Fruit fly (Drosophila melanogaster): ENCODE measurements around the gene mRpL1.

The mRpL1 gene

dm6 chr3R:8264302-8265080, 36.7 kb upstream of the mRpL1 start, which contains the start of the genes RPA1 and Mcm2 (continued):
- TF ChIP-seq Mrtf (GFP tag; IDR thresholded peaks at IDR 0.05) (peak; percentile 75; the same call in 1 of the 3 replicates), CG7928 (GFP tag; optimal IDR thresholded peaks at IDR 0.05) (peak; percentile 93)

dm6 chr3R:8269740-8270139, 31.5 kb upstream of the mRpL1 start, which contains the start of gene CG9630:
Gene CG9630, minus strand, starts transcription at chr3R:8269896.
- TF ChIP-seq CG14860 (GFP tag; IDR thresholded peaks at IDR 0.05; ENCODE audit: partially characterized antibody) (no peak), CG7357 (GFP tag; IDR thresholded peaks at IDR 0.05) (no peak), Optix (GFP tag; IDR thresholded peaks at IDR 0.05) (no peak), CG4617 (GFP tag; optimal IDR thresholded peaks at IDR 0.05; ENCODE audit: borderline replicate concordance) (peak; percentile 61), CG16813 (GFP tag; IDR thresholded peaks at IDR 0.05; ENCODE audit: partially characterized antibody) (peak; percentile 59; the same call in 1 of the 3 replicates), MESR4 (GFP tag; optimal IDR thresholded peaks at IDR 0.05) (peak; percentile 77), Doc3 (GFP tag; IDR thresholded peaks at IDR 0.05; ENCODE audit: partially characterized antibody) (peak; percentile 48; the same call in 2 of the 3 replicates), oc (tag; optimal IDR thresholded peaks at IDR 0.05) (peak; percentile 51), ewg (GFP tag; optimal IDR thresholded peaks at IDR 0.05) (peak; percentile 1), sna (GFP tag; IDR thresholded peaks at IDR 0.05; ENCODE audit: partially characterized antibody) (peak; percentile 71; the same call in 1 of the 2 replicates), HmgD (GFP tag; optimal IDR thresholded peaks at IDR 0.05) (peak; percentile 73), so (GFP tag; IDR thresholded peaks at IDR 0.05) (no peak), E2f1 (GFP tag; IDR thresholded peaks at IDR 0.05) (no peak), zen (tag; optimal IDR thresholded peaks at IDR 0.05) (peak; percentile 18), ato (GFP tag; IDR thresholded peaks at IDR 0.05; ENCODE audit: partially characterized antibody) (peak; percentile 87), Ets97D (GFP tag; optimal IDR thresholded peaks at IDR 0.05) (peak; percentile 79), da (GFP tag; optimal IDR thresholded peaks at IDR 0.05) (peak; percentile 10), Lhr (GFP tag; optimal IDR thresholded peaks at IDR 0.05) (peak; percentile 42), CG17186 (GFP tag; optimal IDR thresholded peaks at IDR 0.05) (peak; percentile 93), Taf1 (GFP tag; IDR thresholded peaks at IDR 0.05) (no peak), CG2712 (tag; optimal IDR thresholded peaks at IDR 0.05) (peak; percentile 24), CG30431 (GFP tag; optimal IDR thresholded peaks at IDR 0.05) (no peak), dmrt99B (tag; optimal IDR thresholded peaks at IDR 0.05) (no peak), CG12659 (GFP tag; optimal IDR thresholded peaks at IDR 0.05) (peak; percentile 12), pan (optimal IDR thresholded peaks at IDR 0.05) (no peak), pan (GFP tag; optimal IDR thresholded peaks at IDR 0.05 in 1 of 2, IDR thresholded peaks at IDR 0.05 in 1 of 2) (no peak), amos (GFP tag; IDR thresholded peaks at IDR 0.05; ENCODE audit: partially characterized antibody) (peak; percentile 69), Dll (GFP tag; IDR thresholded peaks at IDR 0.05; ENCODE audit: partially characterized antibody) (peak; percentile 70), Dp (GFP tag; optimal IDR thresholded peaks at IDR 0.05) (peak; percentile 100), CG14710 (tag; optimal IDR thresholded peaks at IDR 0.05) (peak; percentile 58), BEAF-32 (GFP tag; optimal IDR thresholded peaks at IDR 0.05) (peak; percentile 72), CG3995 (GFP tag; optimal IDR thresholded peaks at IDR 0.05) (peak; percentile 38), Sin3A (optimal IDR thresholded peaks at IDR 0.05) (peak; percentile 56), hbn (GFP tag; IDR thresholded peaks at IDR 0.05; ENCODE audit: partially characterized antibody) (peak; percentile 55; the same call in 1 of the 2 replicates), btn (GFP tag; optimal IDR thresholded peaks at IDR 0.05) (no peak), CG10267 (tag; optimal IDR thresholded peaks at IDR 0.05) (peak; percentile 52), dm (GFP tag; optimal IDR thresholded peaks at IDR 0.05) (peak; percentile 98), tna (GFP tag; IDR thresholded peaks at IDR 0.05; ENCODE audit: partially characterized antibody) (peak; percentile 31; the same call in 1 of the 2 replicates), CG7987 (GFP tag; optimal IDR thresholded peaks at IDR 0.05) (peak; percentile 47), Stat92E (GFP tag; optimal IDR thresholded peaks at IDR 0.05) (peak in 1 of 3 experiments; percentile 45), Scr (GFP tag; IDR thresholded peaks at IDR 0.05; ENCODE audit: partially characterized antibody) (peak; percentile 62), vnd (GFP tag; IDR thresholded peaks at IDR 0.05; ENCODE audit: partially characterized antibody) (0 out of 3 replicates have a peak, but pooled peaks have one; percentile 41), CG7928 (GFP tag; optimal IDR thresholded peaks at IDR 0.05) (peak; percentile 13)
